Fruit fly (Drosophila melanogaster): ENCODE results near the gene squ.

The squ gene

dm6 chr2L:16683958-16684877 lies 4.4 kb downstream of the squ start, which contains the start of gene CG31807 (continued):
- TF ChIP-seq Bgb (GFP tag; IDR thresholded peaks at IDR 0.05; ENCODE audit: partially characterized antibody), result no peak
- TF ChIP-seq CG14860 (GFP tag; IDR thresholded peaks at IDR 0.05; ENCODE audit: partially characterized antibody), result no peak
- TF ChIP-seq her (GFP tag; optimal IDR thresholded peaks at IDR 0.05), result peak; percentile 78
- 0 out of 2 replicates have a peak, but pooled peaks have one; percentile 42 for TF ChIP-seq sim (GFP tag; IDR thresholded peaks at IDR 0.05)
- TF ChIP-seq CG12744 (GFP tag; optimal IDR thresholded peaks at IDR 0.05), result peak; percentile 43
- TF ChIP-seq ab (GFP tag; optimal IDR thresholded peaks at IDR 0.05), result no peak
- no peak for TF ChIP-seq Dbx (GFP tag; IDR thresholded peaks at IDR 0.05)
- no peak for TF ChIP-seq pzg (GFP tag; optimal IDR thresholded peaks at IDR 0.05)
- TF ChIP-seq CG12299 (tag; optimal IDR thresholded peaks at IDR 0.05), result peak; percentile 38
- no peak for TF ChIP-seq jumu (GFP tag; optimal IDR thresholded peaks at IDR 0.05)
- peak in 1 of 2 experiments; percentile 4 for TF ChIP-seq Hr78 (GFP tag; optimal IDR thresholded peaks at IDR 0.05)
- TF ChIP-seq cato (GFP tag; optimal IDR thresholded peaks at IDR 0.05; ENCODE audit: borderline replicate concordance), result no peak
- TF ChIP-seq ranshi (GFP tag; IDR thresholded peaks at IDR 0.05), result 0 out of 2 replicates have a peak, but pooled peaks have one; percentile 9
- TF ChIP-seq p53 (GFP tag; optimal IDR thresholded peaks at IDR 0.05), result no peak
- TF ChIP-seq CG10147 (GFP tag; optimal IDR thresholded peaks at IDR 0.05), result peak; percentile 82
- TF ChIP-seq CG13894 (tag; optimal IDR thresholded peaks at IDR 0.05), result peak; percentile 41
- peak; percentile 37 for TF ChIP-seq CG3838 (GFP tag; optimal IDR thresholded peaks at IDR 0.05)
- peak in 1 of 3 experiments; percentile 69 for TF ChIP-seq lola (GFP tag; optimal IDR thresholded peaks at IDR 0.05)
- peak; percentile 25 for TF ChIP-seq CG4854 (GFP tag; optimal IDR thresholded peaks at IDR 0.05)
- peak; percentile 34 for TF ChIP-seq CG18764 (GFP tag; optimal IDR thresholded peaks at IDR 0.05)
- no peak for TF ChIP-seq D (optimal IDR thresholded peaks at IDR 0.05)
- peak; percentile 16 for TF ChIP-seq D (GFP tag; optimal IDR thresholded peaks at IDR 0.05)
- TF ChIP-seq CG11723 (GFP tag; optimal IDR thresholded peaks at IDR 0.05), result peak; percentile 63
- peak; percentile 10 for TF ChIP-seq Lhr (GFP tag; optimal IDR thresholded peaks at IDR 0.05)
- TF ChIP-seq pum (GFP tag; optimal IDR thresholded peaks at IDR 0.05), result peak; percentile 42
- TF ChIP-seq CG9932 (GFP tag; IDR thresholded peaks at IDR 0.05), result 0 out of 2 replicates have a peak, but pooled peaks have one; percentile 25
- peak; percentile 72 for TF ChIP-seq Atf-2 (GFP tag; optimal IDR thresholded peaks at IDR 0.05)
- no peak for TF ChIP-seq br (optimal IDR thresholded peaks at IDR 0.05)
- TF ChIP-seq gem (tag; optimal IDR thresholded peaks at IDR 0.05), result peak; percentile 90
- TF ChIP-seq CG12155 (GFP tag; optimal IDR thresholded peaks at IDR 0.05), result peak; percentile 20
- TF ChIP-seq CG9876 (GFP tag; optimal IDR thresholded peaks at IDR 0.05), result no peak
- TF ChIP-seq CG18599 (GFP tag; optimal IDR thresholded peaks at IDR 0.05), result peak; percentile 81
- peak; percentile 84 for TF ChIP-seq CG2678 (tag; optimal IDR thresholded peaks at IDR 0.05)
- peak; percentile 49 for TF ChIP-seq Myb (GFP tag; optimal IDR thresholded peaks at IDR 0.05)
- peak; percentile 34 for TF ChIP-seq slp2 (GFP tag; optimal IDR thresholded peaks at IDR 0.05)
- TF ChIP-seq vnd (GFP tag; IDR thresholded peaks at IDR 0.05; ENCODE audit: partially characterized antibody), result no peak
- TF ChIP-seq nerfin-2 (GFP tag; IDR thresholded peaks at IDR 0.05; ENCODE audit: partially characterized antibody), result no peak
- peak; percentile 30 for TF ChIP-seq kah (GFP tag; optimal IDR thresholded peaks at IDR 0.05)
- peak; percentile 51 for TF ChIP-seq twi (tag; optimal IDR thresholded peaks at IDR 0.05)
- peak; percentile 41 for TF ChIP-seq btn (GFP tag; optimal IDR thresholded peaks at IDR 0.05)
- TF ChIP-seq CG6272 (GFP tag; IDR thresholded peaks at IDR 0.05), result peak; percentile 58
- no peak for TF ChIP-seq C15 (GFP tag; IDR thresholded peaks at IDR 0.05)
- no peak for TF ChIP-seq CG7963 (GFP tag; IDR thresholded peaks at IDR 0.05; ENCODE audit: partially characterized antibody)
- peak; percentile 51 for TF ChIP-seq tio (GFP tag; optimal IDR thresholded peaks at IDR 0.05)
- peak; percentile 81 for TF ChIP-seq run (tag; optimal IDR thresholded peaks at IDR 0.05)
- TF ChIP-seq Camta (GFP tag; optimal IDR thresholded peaks at IDR 0.05), result peak; percentile 73
- TF ChIP-seq grau (tag; optimal IDR thresholded peaks at IDR 0.05), result peak; percentile 84
- peak; percentile 34 for TF ChIP-seq Hr3 (GFP tag; optimal IDR thresholded peaks at IDR 0.05)

Measured in whole organism, embryonic.